Fruit fly (Drosophila melanogaster) whole organism, embryonic: ENCODE measurements around the gene TMEM216.

Source experiments
- ATbp ChIP-seq: fragments of 200-800 bp; sonication (Bioruptor generic); optimal IDR thresholded peaks from 2 replicates; lab custom pipeline; 2017; ENCODE audit warnings: missing biosample characterization, mild to moderate bottlenecking, missing genetic modification characterization, missing genetic modification reagents
- Bdp1 ChIP-seq: fragments of 200-800 bp; sonication (Bioruptor generic); optimal IDR thresholded peaks from 3 replicates; lab custom pipeline; 2016; ENCODE audit warnings: missing biosample characterization, missing genetic modification characterization
- Blimp-1 ChIP-seq: fragments of 200-800 bp; sonication (Bioruptor generic); optimal IDR thresholded peaks from 3 replicates; lab custom pipeline; 2018; ENCODE audit warnings: missing biosample characterization, missing genetic modification characterization, mild to moderate bottlenecking, moderate library complexity, missing genetic modification reagents
- CG10543 ChIP-seq: fragments of 200-800 bp; sonication (Bioruptor generic); optimal IDR thresholded peaks from 3 replicates; lab custom pipeline; 2017; ENCODE audit warnings: missing biosample characterization, mild to moderate bottlenecking, missing genetic modification characterization, moderate library complexity
- CG11723 ChIP-seq: fragments of 200-800 bp; sonication (Bioruptor generic); optimal IDR thresholded peaks from 2 replicates; lab custom pipeline; 2017; ENCODE audit warnings: missing biosample characterization, mild to moderate bottlenecking, missing genetic modification characterization
- CG14965 ChIP-seq: fragments of 200-800 bp; sonication (Bioruptor generic); optimal IDR thresholded peaks from 2 replicates; lab custom pipeline; 2016; ENCODE audit warnings: missing biosample characterization, missing genetic modification characterization, borderline replicate concordance
- CG17802 ChIP-seq: fragments of 200-800 bp; sonication (Bioruptor generic); optimal IDR thresholded peaks from 2 replicates; lab custom pipeline; 2018; ENCODE audit warnings: missing biosample characterization, mild to moderate bottlenecking, missing genetic modification characterization, moderate library complexity
- CG1792 ChIP-seq: fragments of 200-800 bp; sonication (Bioruptor generic); optimal IDR thresholded peaks from 2 replicates; lab custom pipeline; 2016; ENCODE audit warnings: missing biosample characterization, missing genetic modification characterization
- CG18476 ChIP-seq: fragments of 200-800 bp; sonication (Bioruptor generic); optimal IDR thresholded peaks from 2 replicates; lab custom pipeline; 2016; ENCODE audit warnings: missing biosample characterization, mild to moderate bottlenecking, missing genetic modification characterization
- CG3847 ChIP-seq: fragments of 200-800 bp; sonication (Bioruptor generic); IDR thresholded peaks from 2 replicates; pipeline ENCODE4 v1.3.6; 2022; ENCODE audit warnings: missing biosample characterization, missing genetic modification characterization
- CG4360 ChIP-seq: fragments of 200-800 bp; sonication (Bioruptor generic); IDR thresholded peaks from 2 replicates; pipeline ENCODE4 v1.3.6; 2022; ENCODE audit warnings: missing biosample characterization, missing genetic modification characterization
- CG4404 ChIP-seq: fragments of 200-800 bp; sonication (Bioruptor generic); IDR thresholded peaks from 2 replicates; pipeline ENCODE4 v1.3.6; 2022; ENCODE audit warnings: missing biosample characterization, missing genetic modification characterization
- CG4424 ChIP-seq: fragments of 200-800 bp; sonication (Bioruptor generic); optimal IDR thresholded peaks from 3 replicates; lab custom pipeline; 2016; ENCODE audit warnings: missing biosample characterization, missing genetic modification characterization
- CG7372 ChIP-seq: fragments of 200-800 bp; sonication (Bioruptor generic); IDR thresholded peaks from 2 replicates; pipeline ENCODE4 v1.3.6; 2022; ENCODE audit warnings: missing biosample characterization, missing genetic modification characterization
- CG7786 ChIP-seq: fragments of 200-800 bp; sonication (Bioruptor generic); optimal IDR thresholded peaks from 2 replicates; lab custom pipeline; 2016; ENCODE audit warnings: missing biosample characterization, missing genetic modification characterization
- CG8290 ChIP-seq, 3 experiments: fragments of 200-800 bp; sonication (Bioruptor generic); optimal IDR thresholded peaks; 2 replicates each; lab custom pipeline; 2016 to 2019; ENCODE audit warnings: missing biosample characterization in 3 of 3, missing genetic modification characterization in 3 of 3, mild to moderate bottlenecking in 2 of 3, moderate library complexity in 1 of 3
- CG9817 ChIP-seq: fragments of 200-800 bp; sonication (Bioruptor generic); optimal IDR thresholded peaks from 2 replicates; lab custom pipeline; 2018; ENCODE audit warnings: missing biosample characterization, mild to moderate bottlenecking, missing genetic modification characterization, moderate library complexity
- D ChIP-seq, 2 experiments: fragments of 200-800 bp in 1 of 2; fragments of >200 bp in 1 of 2; sonication (Bioruptor generic) in 1 of 2; optimal IDR thresholded peaks; 2 replicates in 1 of 2; 3 replicates in 1 of 2; lab custom pipeline; 2017; ENCODE audit warnings: mild to moderate bottlenecking in 1 of 2, missing biosample characterization in 1 of 2, missing genetic modification characterization in 1 of 2, missing genetic modification reagents in 1 of 2
- HLH4C ChIP-seq: fragments of 200-800 bp; sonication (Bioruptor generic); IDR thresholded peaks from 3 replicates; pipeline ENCODE4 v1.3.6; 2022; ENCODE audit warnings: missing biosample characterization, missing genetic modification characterization; ENCODE audit not compliant: partially characterized antibody
- HLHmδ ChIP-seq: fragments of 200-800 bp; sonication (Bioruptor generic); optimal IDR thresholded peaks from 2 replicates; lab custom pipeline; 2018; ENCODE audit warnings: missing biosample characterization, mild to moderate bottlenecking, missing genetic modification characterization, moderate library complexity
- Hey ChIP-seq: fragments of 200-800 bp; sonication (Bioruptor generic); optimal IDR thresholded peaks from 3 replicates; lab custom pipeline; 2018; ENCODE audit warnings: missing biosample characterization, mild to moderate bottlenecking, missing genetic modification characterization
- Hmr ChIP-seq: fragments of 200-800 bp; sonication (Bioruptor generic); optimal IDR thresholded peaks from 3 replicates; lab custom pipeline; 2017; ENCODE audit warnings: mild to moderate bottlenecking, missing biosample characterization, missing genetic modification reagents, missing genetic modification characterization
- Lhr ChIP-seq: fragments of 200-800 bp; sonication (Bioruptor generic); optimal IDR thresholded peaks from 3 replicates; lab custom pipeline; 2017; ENCODE audit warnings: mild to moderate bottlenecking, missing biosample characterization, missing genetic modification reagents, missing genetic modification characterization
- Mrtf ChIP-seq: fragments of 200-800 bp; sonication (Bioruptor generic); IDR thresholded peaks from 3 replicates; pipeline ENCODE4 v1.3.6; 2022; ENCODE audit warnings: missing biosample characterization, missing genetic modification characterization
- PHDP ChIP-seq: fragments of 200-800 bp; sonication (Bioruptor generic); optimal IDR thresholded peaks from 3 replicates; lab custom pipeline; 2018; ENCODE audit warnings: missing biosample characterization, mild to moderate bottlenecking, missing genetic modification characterization, moderate library complexity
- Pdp1 ChIP-seq, 2 experiments: fragments of 200-800 bp; sonication (Bioruptor generic); optimal IDR thresholded peaks; 3 replicates each; lab custom pipeline; 2016; ENCODE audit warnings: missing biosample characterization in 2 of 2, missing genetic modification characterization in 2 of 2, mild to moderate bottlenecking in 1 of 2, moderate library complexity in 1 of 2
- Ssrp ChIP-seq: fragments of 200-800 bp; sonication (Bioruptor generic); optimal IDR thresholded peaks from 2 replicates; lab custom pipeline; 2018; ENCODE audit warnings: missing biosample characterization, mild to moderate bottlenecking, missing genetic modification characterization, moderate library complexity
- Tbp ChIP-seq: fragments of >200 bp; optimal IDR thresholded peaks from 2 replicates; lab custom pipeline; 2018; ENCODE audit warnings: missing biosample characterization, missing genetic modification characterization
- YL-1 ChIP-seq: fragments of 200-800 bp; sonication (Bioruptor generic); optimal IDR thresholded peaks from 3 replicates; lab custom pipeline; 2017; ENCODE audit warnings: missing biosample characterization, mild to moderate bottlenecking, missing genetic modification characterization
- ab ChIP-seq: fragments of 200-800 bp; sonication (Bioruptor generic); optimal IDR thresholded peaks from 2 replicates; lab custom pipeline; 2016; ENCODE audit warnings: missing biosample characterization, missing genetic modification characterization
- abd-A ChIP-seq: fragments of 200-800 bp; sonication (Bioruptor generic); optimal IDR thresholded peaks from 3 replicates; lab custom pipeline; 2019; ENCODE audit warnings: missing biosample characterization, mild to moderate bottlenecking, missing genetic modification characterization, moderate library complexity
- br ChIP-seq: fragments of >200 bp; optimal IDR thresholded peaks from 2 replicates; lab custom pipeline; 2017
- corto ChIP-seq: fragments of 200-800 bp; sonication (Bioruptor generic); optimal IDR thresholded peaks from 2 replicates; lab custom pipeline; 2016; ENCODE audit warnings: missing biosample characterization, mild to moderate bottlenecking, missing genetic modification characterization, moderate library complexity
- dmrt99B ChIP-seq: fragments of 200-800 bp; sonication (Bioruptor generic); optimal IDR thresholded peaks from 2 replicates; lab custom pipeline; 2018; ENCODE audit warnings: missing biosample characterization, mild to moderate bottlenecking, missing genetic modification characterization, moderate library complexity
- exex ChIP-seq: fragments of 200-800 bp; sonication (Bioruptor generic); optimal IDR thresholded peaks from 4 replicates; lab custom pipeline; 2018; ENCODE audit warnings: missing biosample characterization, mild to moderate bottlenecking, missing genetic modification characterization, moderate library complexity
- eyg ChIP-seq: fragments of 200-800 bp; sonication (Bioruptor generic); optimal IDR thresholded peaks from 3 replicates; lab custom pipeline; 2016; ENCODE audit warnings: missing biosample characterization, missing genetic modification characterization
- gcm ChIP-seq: fragments of 200-800 bp; sonication (Bioruptor generic); optimal IDR thresholded peaks from 2 replicates; lab custom pipeline; 2019; ENCODE audit warnings: missing biosample characterization, mild to moderate bottlenecking, missing genetic modification characterization, moderate library complexity
- grau ChIP-seq: fragments of 200-800 bp; optimal IDR thresholded peaks from 3 replicates; lab custom pipeline; 2019; ENCODE audit warnings: missing biosample characterization, mild to moderate bottlenecking, missing genetic modification characterization, moderate library complexity
- kay ChIP-seq: fragments of 200-800 bp; sonication (Bioruptor generic); optimal IDR thresholded peaks from 2 replicates; lab custom pipeline; 2016; ENCODE audit warnings: missing biosample characterization, missing genetic modification characterization
- mam ChIP-seq: fragments of 200-800 bp; sonication (Bioruptor generic); optimal IDR thresholded peaks from 3 replicates; lab custom pipeline; 2016; ENCODE audit warnings: missing biosample characterization, missing genetic modification characterization
- oc ChIP-seq: fragments of 200-800 bp; sonication (Bioruptor generic); optimal IDR thresholded peaks from 2 replicates; lab custom pipeline; 2018; ENCODE audit warnings: missing biosample characterization, mild to moderate bottlenecking, missing genetic modification characterization, moderate library complexity
- row ChIP-seq: fragments of 200-800 bp; sonication (Bioruptor generic); IDR thresholded peaks from 3 replicates; pipeline ENCODE4 v1.3.6; 2022; ENCODE audit warnings: missing biosample characterization, missing genetic modification characterization
- sd ChIP-seq: fragments of 200-800 bp; sonication (Bioruptor generic); optimal IDR thresholded peaks from 3 replicates; lab custom pipeline; 2018; ENCODE audit warnings: missing biosample characterization, mild to moderate bottlenecking, missing genetic modification characterization, moderate library complexity
- slbo ChIP-seq: fragments of 200-800 bp; sonication (Bioruptor generic); IDR thresholded peaks from 2 replicates; pipeline ENCODE4 v1.3.6; 2022; ENCODE audit warnings: missing biosample characterization, missing genetic modification characterization
- tna ChIP-seq: fragments of 200-800 bp; sonication (Bioruptor generic); IDR thresholded peaks from 2 replicates; pipeline ENCODE4 v1.3.6; 2022; ENCODE audit warnings: missing biosample characterization, missing genetic modification characterization; ENCODE audit not compliant: partially characterized antibody
- trem ChIP-seq: fragments of 200-800 bp; optimal IDR thresholded peaks from 3 replicates; lab custom pipeline; 2019; ENCODE audit warnings: missing biosample characterization, mild to moderate bottlenecking, missing genetic modification characterization, moderate library complexity
- ttk ChIP-seq: fragments of 200-800 bp; sonication (Bioruptor generic); IDR thresholded peaks from 2 replicates; pipeline ENCODE4 v2.1.2; 2022; ENCODE audit warnings: missing biosample characterization, missing genetic modification characterization
- tup ChIP-seq: fragments of 200-800 bp; sonication (Bioruptor generic); optimal IDR thresholded peaks from 2 replicates; lab custom pipeline; 2016; ENCODE audit warnings: missing biosample characterization, mild to moderate bottlenecking, missing genetic modification characterization, moderate library complexity
- yki ChIP-seq: fragments of >200 bp; optimal IDR thresholded peaks from 3 replicates; lab custom pipeline; 2018
- zen ChIP-seq: fragments of 200-800 bp; sonication (Bioruptor generic); optimal IDR thresholded peaks from 3 replicates; lab custom pipeline; 2018; ENCODE audit warnings: missing biosample characterization, mild to moderate bottlenecking, missing genetic modification characterization, moderate library complexity

Gene TMEM216

dm6 chr3R:8746354-8746753 lies 30.3 kb downstream of the TMEM216 start (continued):
- no peak for TF ChIP-seq ab
- TF ChIP-seq Pdp1 (GFP tag; optimal IDR thresholded peaks at IDR 0.05; lab: Kevin White, UChicago), result peak; percentile 22 to 31
- TF ChIP-seq CG14965 (GFP tag; lab: Kevin White, UChicago), result no peak
- TF ChIP-seq Lhr (GFP tag; lab: Kevin White, UChicago), result peak; percentile 22
- no peak for TF ChIP-seq CG7786 (GFP tag; lab: Kevin White, UChicago)
- TF ChIP-seq CG10543, result no peak
- TF ChIP-seq br (lab: Kevin White, UChicago), result no peak
- peak; percentile 73 for TF ChIP-seq grau (tag; lab: Kevin White, UChicago)
- peak; percentile 76 for TF ChIP-seq dmrt99B (tag; lab: Kevin White, UChicago)
- no peak for TF ChIP-seq D (optimal IDR thresholded peaks at IDR 0.05; lab: Kevin White, UChicago)
- TF ChIP-seq D (GFP tag; optimal IDR thresholded peaks at IDR 0.05; lab: Kevin White, UChicago), result peak; percentile 38
- no peak for TF ChIP-seq tna (GFP tag; lab: Robert Waterston, UW)
- TF ChIP-seq CG9817 (tag; lab: Kevin White, UChicago), result no peak
- peak; percentile 59 for TF ChIP-seq CG4424
- no peak for TF ChIP-seq sd (tag; lab: Kevin White, UChicago)
- TF ChIP-seq Hey, result no peak
- TF ChIP-seq CG1792, result no peak
- peak; percentile 44 for TF ChIP-seq CG18476 (GFP tag; lab: Kevin White, UChicago)
- no peak for TF ChIP-seq CG17802
- TF ChIP-seq CG11723 (GFP tag; lab: Kevin White, UChicago), result no peak
- TF ChIP-seq oc (tag; lab: Kevin White, UChicago), result peak; percentile 38
- TF ChIP-seq zen, result peak; percentile 91
- TF ChIP-seq PHDP, result peak; percentile 76
- no peak for TF ChIP-seq tup (GFP tag; lab: Kevin White, UChicago)
- TF ChIP-seq Ssrp (tag; lab: Kevin White, UChicago), result peak; percentile 72
- no peak for TF ChIP-seq Hmr (GFP tag; lab: Kevin White, UChicago)
- no peak for TF ChIP-seq Tbp (GFP tag; lab: Kevin White, UChicago)
- TF ChIP-seq row, result peak; percentile 69
- no peak for TF ChIP-seq Bdp1
- no peak for TF ChIP-seq HLH4C (GFP tag; lab: Robert Waterston, UW)
- no peak for TF ChIP-seq ttk
- no peak for TF ChIP-seq CG3847 (GFP tag; lab: Robert Waterston, UW)
- TF ChIP-seq HLHmδ, result no peak
- no peak for TF ChIP-seq kay (GFP tag; lab: Kevin White, UChicago)
- no peak for TF ChIP-seq CG7372 (GFP tag; lab: Robert Waterston, UW)
- no peak for TF ChIP-seq Mrtf (GFP tag; lab: Robert Waterston, UW)
- TF ChIP-seq ATbp (GFP tag; lab: Kevin White, UChicago), result peak; percentile 37
- peak; percentile 54; the same call in 1 of the 2 replicates for TF ChIP-seq slbo (GFP tag; lab: Robert Waterston, UW)
- TF ChIP-seq CG8290 (GFP tag; optimal IDR thresholded peaks at IDR 0.05; lab: Kevin White, UChicago), result peak; percentile 54
- no peak for TF ChIP-seq CG8290 (tag; optimal IDR thresholded peaks at IDR 0.05; lab: Kevin White, UChicago)
- peak; percentile 65 for TF ChIP-seq trem (tag; lab: Kevin White, UChicago)
- peak; percentile 53 for TF ChIP-seq gcm (GFP tag; lab: Kevin White, UChicago)
- TF ChIP-seq YL-1 (GFP tag; lab: Kevin White, UChicago), result no peak
- TF ChIP-seq abd-A (tag; lab: Kevin White, UChicago), result no peak
- no peak for TF ChIP-seq CG4360 (GFP tag; lab: Robert Waterston, UW)
- TF ChIP-seq mam, result no peak
- TF ChIP-seq eyg (GFP tag; lab: Kevin White, UChicago), result no peak
- TF ChIP-seq Blimp-1 (GFP tag; lab: Kevin White, UChicago), result peak; percentile 74
- TF ChIP-seq CG4404 (GFP tag; lab: Robert Waterston, UW), result peak; percentile 52
- no peak for TF ChIP-seq yki (lab: Kevin White, UChicago)
- no peak for TF ChIP-seq corto (GFP tag; lab: Kevin White, UChicago)
- TF ChIP-seq exex (tag; lab: Kevin White, UChicago), result no peak
